Worm (Caenorhabditis elegans) whole organism, L4 larva: ENCODE results near the gene pole-2.

Source experiments
- ZK546.5 ChIP-seq, 2 experiments: sonication (generic microtip); optimal IDR thresholded peaks; 2 replicates each; lab custom pipeline; 2017; ENCODE audit warnings: missing biosample characterization in 2 of 2, missing genetic modification characterization in 2 of 2
- aha-1 ChIP-seq: fragments of 150-350 bp; peaks from one replicate; lab custom pipeline; 2014; ENCODE audit warnings: missing biosample characterization, missing genetic modification characterization
- fos-1 ChIP-seq: fragments of 150-350 bp; optimal IDR thresholded peaks from 2 replicates; lab custom pipeline; 2014; ENCODE audit warnings: missing biosample characterization, missing genetic modification characterization
- gei-8 ChIP-seq: fragments of 200-800 bp; sonication (Bioruptor generic); optimal IDR thresholded peaks from 2 replicates; lab custom pipeline; 2018; ENCODE audit warnings: mild to moderate bottlenecking, missing genetic modification characterization, missing compliant biosample characterization
- lir-3 ChIP-seq: sonication (generic microtip); optimal IDR thresholded peaks from 2 replicates; lab custom pipeline; 2016; ENCODE audit warnings: mild to moderate bottlenecking, missing genetic modification characterization, missing compliant biosample characterization
- mep-1 ChIP-seq: fragments of 150-350 bp; sonication (generic microtip); optimal IDR thresholded peaks from 3 replicates; lab custom pipeline; 2014; ENCODE audit warnings: missing biosample characterization, missing genetic modification characterization
- mes-2 ChIP-seq: sonication (generic microtip); optimal IDR thresholded peaks from 2 replicates; lab custom pipeline; 2016; ENCODE audit warnings: missing genotype, mild to moderate bottlenecking, missing genetic modification characterization, missing compliant biosample characterization; ENCODE audit not compliant: poor library complexity, severe bottlenecking
- mxl-2 ChIP-seq: fragments of 200-800 bp; sonication (Bioruptor generic); conservative IDR thresholded peaks from 2 replicates; pipeline ENCODE4 v1.3.6; 2022; ENCODE audit warnings: missing genetic modification reagents, missing genetic modification characterization, missing compliant biosample characterization
- snpc-4 ChIP-seq: fragments of 150-350 bp; optimal IDR thresholded peaks from 2 replicates; lab custom pipeline; 2014; ENCODE audit warnings: missing biosample characterization, missing genetic modification characterization
- zag-1 ChIP-seq: fragments of 150-350 bp; optimal IDR thresholded peaks from 2 replicates; lab custom pipeline; 2014; ENCODE audit warnings: missing biosample characterization, missing genetic modification characterization
- ztf-11 ChIP-seq: fragments of 150-350 bp; optimal IDR thresholded peaks from 2 replicates; lab custom pipeline; 2014; ENCODE audit warnings: missing biosample characterization, missing genetic modification characterization

ce11 chrIV:8644432-8644831, 42.0 kb downstream of the pole-2 start, which contains the start of gene C49C8.3:
- no peak for TF ChIP-seq snpc-4 (tag; lab: Kevin White, UChicago)
- no peak for TF ChIP-seq mep-1 (tag; lab: Kevin White, UChicago)
- no peak for TF ChIP-seq mes-2 (tag; lab: Kevin White, UChicago)
- no peak for TF ChIP-seq lir-3 (tag; lab: Kevin White, UChicago)
- TF ChIP-seq ztf-11 (tag; lab: Kevin White, UChicago): no peak
- no peak for TF ChIP-seq gei-8 (GFP tag; lab: Kevin White, UChicago)
- no peak for TF ChIP-seq ZK546.5 (tag; optimal IDR thresholded peaks at IDR 0.05; lab: Kevin White, UChicago)
- TF ChIP-seq mxl-2 (GFP tag; lab: Robert Waterston, UW): no peak
- TF ChIP-seq zag-1 (tag; lab: Kevin White, UChicago): no peak
- TF ChIP-seq aha-1 (tag; lab: Kevin White, UChicago): no peak
- no peak for TF ChIP-seq fos-1
